Fruit fly (Drosophila melanogaster) whole organism, prepupa: Measurements from ENCODE around the gene Adat1.
A peak's percentile ranks its signal among the peaks of the same experiment; 100 is the strongest.

ENCODE experiments used
- CG10631 ChIP-seq: fragments of 200-800 bp; sonication (Bioruptor generic); optimal IDR thresholded peaks from 2 replicates; lab custom pipeline; 2016; ENCODE audit warnings: missing biosample characterization, missing genetic modification characterization
- CG1621 ChIP-seq: fragments of 200-800 bp; sonication (Bioruptor generic); optimal IDR thresholded peaks from 3 replicates; lab custom pipeline; 2018; ENCODE audit warnings: missing biosample characterization, mild to moderate bottlenecking, missing genetic modification characterization
- CG16779 ChIP-seq: fragments of 200-800 bp; sonication (Bioruptor generic); optimal IDR thresholded peaks from 3 replicates; lab custom pipeline; 2017; ENCODE audit warnings: missing biosample characterization, mild to moderate bottlenecking, missing genetic modification characterization
- CG3032 ChIP-seq: fragments of 200-800 bp; optimal IDR thresholded peaks from 2 replicates; lab custom pipeline; 2019; ENCODE audit warnings: missing biosample characterization, mild to moderate bottlenecking, missing genetic modification characterization, moderate library complexity
- CG31627 ChIP-seq: fragments of 200-800 bp; sonication (Bioruptor generic); optimal IDR thresholded peaks from 3 replicates; lab custom pipeline; 2016; ENCODE audit warnings: missing biosample characterization, missing genetic modification characterization
- CG32006 ChIP-seq: fragments of 200-800 bp; sonication (Bioruptor generic); optimal IDR thresholded peaks from 3 replicates; lab custom pipeline; 2017; ENCODE audit warnings: missing biosample characterization, mild to moderate bottlenecking, missing genetic modification characterization
- CG4318 ChIP-seq: fragments of 200-800 bp; sonication (Bioruptor generic); optimal IDR thresholded peaks from 3 replicates; lab custom pipeline; 2017; ENCODE audit warnings: missing biosample characterization, mild to moderate bottlenecking, missing genetic modification characterization
- CG6276 ChIP-seq: fragments of 200-800 bp; sonication (Bioruptor generic); optimal IDR thresholded peaks from 2 replicates; lab custom pipeline; 2017; ENCODE audit warnings: missing biosample characterization, mild to moderate bottlenecking, missing genetic modification characterization
- CG6792 ChIP-seq: fragments of 200-800 bp; sonication (Bioruptor generic); optimal IDR thresholded peaks from 3 replicates; lab custom pipeline; 2016; ENCODE audit warnings: missing biosample characterization, missing genetic modification characterization
- CG6808 ChIP-seq: fragments of 200-800 bp; sonication (Bioruptor generic); optimal IDR thresholded peaks from 3 replicates; lab custom pipeline; 2017; ENCODE audit warnings: missing biosample characterization, missing genetic modification characterization, mild to moderate bottlenecking, moderate library complexity, missing genetic modification reagents
- CG8119 ChIP-seq: fragments of 200-800 bp; sonication (Bioruptor generic); IDR thresholded peaks from 3 replicates; pipeline ENCODE4 v1.3.6; 2022; ENCODE audit warnings: missing biosample characterization, missing genetic modification characterization
- CG8319 ChIP-seq: fragments of 200-800 bp; sonication (Bioruptor generic); optimal IDR thresholded peaks from 3 replicates; lab custom pipeline; 2016; ENCODE audit warnings: missing biosample characterization, missing genetic modification characterization
- CG8632 ChIP-seq: fragments of 200-800 bp; sonication (Bioruptor generic); optimal IDR thresholded peaks from 3 replicates; lab custom pipeline; 2016; ENCODE audit warnings: missing biosample characterization, missing genetic modification characterization
- CG9139 ChIP-seq: fragments of 200-800 bp; sonication (Bioruptor generic); optimal IDR thresholded peaks from 3 replicates; lab custom pipeline; 2017; ENCODE audit warnings: missing biosample characterization, mild to moderate bottlenecking, missing genetic modification characterization
- Eip75B ChIP-seq: fragments of 200-800 bp; sonication (Bioruptor generic); optimal IDR thresholded peaks from 3 replicates; lab custom pipeline; 2016; ENCODE audit warnings: missing biosample characterization, missing genetic modification characterization
- Eip78C ChIP-seq: fragments of 200-800 bp; sonication (Bioruptor generic); peaks from one replicate; lab custom pipeline; 2016; ENCODE audit warnings: missing biosample characterization, missing genetic modification characterization
- Ets21C ChIP-seq: fragments of 200-800 bp; sonication (Bioruptor generic); optimal IDR thresholded peaks from 3 replicates; lab custom pipeline; 2016; ENCODE audit warnings: missing biosample characterization, missing genetic modification characterization
- Ets96B ChIP-seq: fragments of 200-800 bp; optimal IDR thresholded peaks from 2 replicates; lab custom pipeline; 2019; ENCODE audit warnings: missing biosample characterization, mild to moderate bottlenecking, missing genetic modification characterization, moderate library complexity
- Hr38 ChIP-seq: sonication (Bioruptor generic); optimal IDR thresholded peaks from 2 replicates; lab custom pipeline; 2016; ENCODE audit warnings: missing biosample characterization, missing genetic modification characterization
- Hr4 ChIP-seq: fragments of 200-800 bp; sonication (Bioruptor generic); optimal IDR thresholded peaks from 3 replicates; lab custom pipeline; 2016; ENCODE audit warnings: missing biosample characterization, missing genetic modification characterization
- Smox ChIP-seq: fragments of 200-800 bp; sonication (Bioruptor generic); optimal IDR thresholded peaks from 3 replicates; lab custom pipeline; 2016; ENCODE audit warnings: missing biosample characterization, missing genetic modification characterization
- Sox102F ChIP-seq: fragments of 200-800 bp; sonication (Bioruptor generic); optimal IDR thresholded peaks from 2 replicates; lab custom pipeline; 2016; ENCODE audit warnings: missing biosample characterization, mild to moderate bottlenecking, missing genetic modification characterization
- Sox14 ChIP-seq: fragments of 200-800 bp; sonication (Bioruptor generic); optimal IDR thresholded peaks from 3 replicates; lab custom pipeline; 2016; ENCODE audit warnings: missing biosample characterization, missing genetic modification characterization
- cyc ChIP-seq: fragments of 200-800 bp; sonication (Bioruptor generic); optimal IDR thresholded peaks from 3 replicates; lab custom pipeline; 2016; ENCODE audit warnings: missing biosample characterization, missing genetic modification characterization
- dac ChIP-seq: fragments of 200-800 bp; sonication (Bioruptor generic); optimal IDR thresholded peaks from 2 replicates; lab custom pipeline; 2017; ENCODE audit warnings: missing biosample characterization, mild to moderate bottlenecking, missing genetic modification characterization
- dsx ChIP-seq: fragments of 200-800 bp; optimal IDR thresholded peaks from 3 replicates; lab custom pipeline; 2019; ENCODE audit warnings: missing biosample characterization, mild to moderate bottlenecking, missing genetic modification characterization, moderate library complexity; ENCODE audit not compliant: poor library complexity, severe bottlenecking
- eg ChIP-seq: fragments of 200-800 bp; sonication (Bioruptor generic); IDR thresholded peaks from 3 replicates; pipeline ENCODE4 v1.3.6; 2022; ENCODE audit warnings: missing biosample characterization, missing genetic modification characterization
- esn ChIP-seq: fragments of 200-800 bp; sonication (Bioruptor generic); optimal IDR thresholded peaks from 2 replicates; lab custom pipeline; 2016; ENCODE audit warnings: missing biosample characterization, mild to moderate bottlenecking, missing genetic modification characterization, moderate library complexity
- fd59A ChIP-seq: fragments of 200-800 bp; sonication (Bioruptor generic); optimal IDR thresholded peaks from 2 replicates; lab custom pipeline; 2017; ENCODE audit warnings: missing biosample characterization, mild to moderate bottlenecking, missing genetic modification characterization, missing genetic modification reagents
- fd85E ChIP-seq: fragments of 200-800 bp; sonication (Bioruptor generic); optimal IDR thresholded peaks from 3 replicates; lab custom pipeline; 2016; ENCODE audit warnings: missing biosample characterization, missing genetic modification characterization
- lz ChIP-seq: fragments of 200-800 bp; sonication (Bioruptor generic); optimal IDR thresholded peaks from 3 replicates; lab custom pipeline; 2016; ENCODE audit warnings: missing biosample characterization, missing genetic modification characterization
- salr ChIP-seq, 2 experiments: fragments of 200-800 bp; sonication (Bioruptor generic); optimal IDR thresholded peaks; 3 replicates each; lab custom pipeline; 2016 to 2018; ENCODE audit warnings: missing biosample characterization in 2 of 2, missing genetic modification characterization in 2 of 2, mild to moderate bottlenecking in 1 of 2
- topi ChIP-seq: fragments of 200-800 bp; sonication (Bioruptor generic); optimal IDR thresholded peaks from 3 replicates; lab custom pipeline; 2016; ENCODE audit warnings: missing biosample characterization, missing genetic modification characterization

Gene Adat1

DNA sequence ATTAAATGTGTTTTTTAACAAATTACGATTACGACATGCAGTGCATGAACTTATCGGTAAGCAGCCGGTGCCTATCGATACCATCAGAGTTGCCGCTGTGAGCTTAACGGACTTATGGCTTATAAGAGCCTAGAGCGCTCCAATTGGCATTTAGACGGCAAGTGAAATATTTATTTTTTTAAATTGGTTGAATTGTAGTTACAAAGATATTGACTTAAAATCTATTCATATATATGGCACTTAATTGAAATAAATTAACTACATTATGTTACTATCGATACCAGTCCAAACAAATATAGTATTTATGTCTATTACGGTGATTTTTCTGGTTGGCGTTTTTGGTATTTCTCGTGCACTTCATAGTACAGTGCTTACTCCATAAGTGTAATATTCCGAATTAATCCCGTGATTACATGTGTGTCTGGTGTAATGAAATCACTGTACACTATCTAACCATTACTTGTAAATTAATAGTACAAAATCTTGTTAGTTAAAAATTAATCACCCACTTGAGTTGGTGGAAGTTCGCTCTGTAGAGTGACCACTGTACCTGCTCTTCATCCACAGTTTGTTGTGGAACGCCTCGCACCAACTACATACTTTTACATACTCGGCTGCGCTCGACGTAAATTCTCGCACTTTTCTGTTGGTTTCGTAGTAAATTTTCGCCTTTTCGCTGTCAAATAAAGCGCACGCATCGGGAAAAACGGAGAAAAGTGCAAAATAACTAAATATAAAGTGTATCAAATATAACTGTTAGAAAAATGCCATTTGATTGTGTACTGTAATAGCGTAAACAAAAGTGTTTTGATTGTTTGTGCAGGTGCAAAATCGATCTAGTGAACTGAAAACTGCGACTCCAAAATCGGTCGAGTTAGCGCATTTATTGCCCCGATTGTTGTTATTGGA is 24.0 kb upstream of the Adat1 start, which contains the start of the genes mRpS23 and CenG1A (continued):
- TF ChIP-seq Ets21C (GFP tag; lab: Kevin White, UChicago): peak; percentile 100
- peak; percentile 100 for TF ChIP-seq CG8319 (GFP tag; lab: Kevin White, UChicago)
- TF ChIP-seq Eip75B (GFP tag; lab: Kevin White, UChicago): peak; percentile 100
- peak; percentile 99 for TF ChIP-seq dac (GFP tag; lab: Kevin White, UChicago)
- TF ChIP-seq CG6276 (GFP tag; lab: Kevin White, UChicago): peak; percentile 100
- TF ChIP-seq topi: peak; percentile 100
- peak; percentile 99 for TF ChIP-seq CG16779
- peak; percentile 100 for TF ChIP-seq lz (GFP tag; lab: Kevin White, UChicago)
- TF ChIP-seq CG9139: peak; percentile 99
- TF ChIP-seq CG6792 (GFP tag; lab: Kevin White, UChicago): peak; percentile 100
- TF ChIP-seq CG6808 (GFP tag; lab: Kevin White, UChicago): peak; percentile 99
- peak; percentile 100 for TF ChIP-seq fd59A
- peak; percentile 100 for TF ChIP-seq Hr4 (GFP tag; lab: Kevin White, UChicago)

DNA sequence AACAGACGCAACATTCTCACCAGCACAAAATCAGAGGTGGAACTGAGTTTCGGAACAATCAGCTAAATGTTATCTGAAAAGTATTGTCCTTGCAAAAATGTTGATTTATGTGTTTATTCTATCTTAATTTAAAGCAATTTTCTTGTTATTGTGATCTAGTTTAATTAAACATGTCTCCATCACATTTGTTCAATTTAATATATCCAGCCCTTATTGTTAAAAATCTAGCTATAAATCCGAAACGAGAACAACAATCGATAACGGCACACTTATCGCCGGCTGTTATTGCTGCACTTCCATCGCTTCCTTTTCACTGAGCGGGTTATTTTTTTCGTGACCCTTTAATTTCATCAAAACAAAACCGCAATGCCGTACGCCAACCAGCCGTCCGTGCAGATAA is 21.8 kb upstream of the Adat1 start, which contains the start of the genes GatC, PolG2 and Polr2C:
Gene GatC, minus strand, starts transcription at position 48 of the 400 bp plus-strand sequence.
Gene PolG2, minus strand, starts transcription at position 48 of the 400 bp plus-strand sequence.
Gene Polr2C, plus strand, starts transcription at position 280 of the 400 bp plus-strand sequence.
- TF ChIP-seq esn (GFP tag; lab: Kevin White, UChicago): peak; percentile 14
- TF ChIP-seq eg: 0 out of 3 replicates have a peak, but pooled peaks have one; percentile 15
- peak; percentile 26 for TF ChIP-seq CG31627 (GFP tag; lab: Kevin White, UChicago)
- peak; percentile 8 for TF ChIP-seq CG3032 (tag; lab: Kevin White, UChicago)
- TF ChIP-seq CG8119: 0 out of 3 replicates have a peak, but pooled peaks have one; percentile 12
- no peak for TF ChIP-seq Eip78C (GFP tag; lab: Kevin White, UChicago)
- no peak for TF ChIP-seq CG1621 (tag; lab: Kevin White, UChicago)

DNA sequence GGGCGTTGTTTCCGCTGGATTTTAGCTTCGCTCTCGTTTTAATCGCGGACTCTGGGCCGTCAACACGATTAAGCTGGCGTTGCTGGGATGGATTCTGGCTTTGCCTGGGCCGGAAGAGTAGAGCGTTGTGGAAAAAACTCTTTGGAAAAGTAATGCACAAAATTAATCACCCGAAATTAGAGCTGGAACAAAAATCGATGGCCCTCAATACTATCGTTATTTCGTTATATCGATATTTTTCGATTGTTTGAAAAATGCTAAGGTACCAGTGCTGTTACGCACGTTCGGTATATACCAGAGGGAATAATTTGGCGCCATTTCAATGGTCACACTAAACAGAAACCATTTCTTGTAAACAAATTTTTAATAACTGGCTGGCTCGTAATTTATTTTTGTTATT is 18.3 kb upstream of the Adat1 start, which contains the start of the genes Arpc1 and Orc5:
Gene Arpc1, minus strand, starts transcription at position 202 of the 400 bp plus-strand sequence.
Gene Orc5, plus strand, starts transcription at position 298 of the 400 bp plus-strand sequence.
- TF ChIP-seq salr (GFP tag; optimal IDR thresholded peaks at IDR 0.05; lab: Kevin White, UChicago) (no peak), CG31627 (GFP tag; lab: Kevin White, UChicago) (no peak), CG32006 (GFP tag; lab: Kevin White, UChicago) (no peak), fd85E (no peak), Sox102F (GFP tag; lab: Kevin White, UChicago) (no peak), CG4318 (GFP tag; lab: Kevin White, UChicago) (no peak), Ets96B (no peak), Eip75B (GFP tag; lab: Kevin White, UChicago) (no peak), CG10631 (GFP tag; lab: Kevin White, UChicago) (no peak), CG6276 (GFP tag; lab: Kevin White, UChicago) (no peak), CG8632 (GFP tag; lab: Kevin White, UChicago) (no peak), cyc (no peak), Hr38 (no peak), dsx (GFP tag; lab: Kevin White, UChicago) (no peak), Smox (GFP tag; lab: Kevin White, UChicago) (no peak)

DNA sequence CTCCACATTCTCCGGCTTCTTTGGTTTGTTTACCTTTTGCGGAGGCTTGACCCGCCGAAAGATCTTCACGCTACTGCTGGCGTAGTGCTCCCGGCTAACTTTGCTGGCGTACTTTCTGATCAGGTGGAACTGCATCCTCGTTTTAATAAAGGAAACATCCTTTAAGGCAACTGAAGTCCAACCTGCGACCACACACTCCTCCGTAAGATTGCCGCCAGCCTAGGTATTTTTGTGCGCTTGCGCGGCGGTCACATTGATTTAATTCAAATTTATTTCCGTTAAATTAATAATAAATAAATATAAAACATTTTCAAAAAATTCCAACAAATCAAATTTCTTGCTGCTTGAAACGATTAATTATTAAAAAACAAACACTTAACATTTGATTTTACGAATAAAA is 16.3 kb upstream of the Adat1 start, which contains the start of gene PolG1:
Gene PolG1, minus strand, starts transcription at position 216 of the 400 bp plus-strand sequence.
- TF ChIP-seq CG1621 (tag; lab: Kevin White, UChicago) (peak; percentile 77), Sox14 (GFP tag; lab: Kevin White, UChicago) (no peak)
